Worm (Caenorhabditis elegans) whole organism, young adult: ENCODE data around the gene eat-3.

Source experiments
- F22D6.2 ChIP-seq: sonication (generic microtip); optimal IDR thresholded peaks from 2 replicates; lab custom pipeline; 2016; ENCODE audit warnings: mild to moderate bottlenecking, missing genetic modification characterization, missing compliant biosample characterization
- F37B4.10 ChIP-seq: fragments of 200-800 bp; sonication (Bioruptor generic); IDR thresholded peaks from 2 replicates; pipeline ENCODE4 v1.3.6; 2022; ENCODE audit warnings: missing genetic modification characterization, missing compliant biosample characterization
- F39B2.1 ChIP-seq: fragments of 200-800 bp; sonication (Bioruptor generic); IDR thresholded peaks from 2 replicates; pipeline ENCODE4 v1.3.6; 2022; ENCODE audit warnings: missing genetic modification reagents, missing genetic modification characterization, missing compliant biosample characterization
- T26A5.8 ChIP-seq: sonication (generic microtip); optimal IDR thresholded peaks from 2 replicates; lab custom pipeline; 2016; ENCODE audit warnings: missing genetic modification characterization, missing compliant biosample characterization
- Y53F4B.3 ChIP-seq: fragments of 200-800 bp; sonication (Bioruptor generic); IDR thresholded peaks from 2 replicates; pipeline ENCODE4 v1.3.6; 2022; ENCODE audit warnings: missing genetic modification reagents, missing genetic modification characterization, missing compliant biosample characterization
- Y53G8AR.9 ChIP-seq: fragments of 200-800 bp; sonication (Bioruptor generic); conservative IDR thresholded peaks from 2 replicates; pipeline ENCODE4 v1.3.6; 2022; ENCODE audit warnings: missing genetic modification reagents, missing genetic modification characterization, missing compliant biosample characterization
- Y79H2A.3 ChIP-seq: fragments of 200-800 bp; sonication (Bioruptor generic); conservative IDR thresholded peaks from 2 replicates; pipeline ENCODE4 v1.3.6; 2022; ENCODE audit warnings: missing genetic modification reagents, missing genetic modification characterization, missing compliant biosample characterization
- Y95B8A.8 ChIP-seq: fragments of 200-800 bp; sonication (Bioruptor generic); IDR thresholded peaks from 2 replicates; pipeline ENCODE4 v1.3.6; 2022; ENCODE audit warnings: missing genetic modification reagents, missing genetic modification characterization, missing compliant biosample characterization
- ZK185.1 ChIP-seq: sonication (generic microtip); optimal IDR thresholded peaks from 2 replicates; lab custom pipeline; 2016; ENCODE audit warnings: mild to moderate bottlenecking, missing genetic modification characterization, missing compliant biosample characterization; ENCODE audit not compliant: poor library complexity, severe bottlenecking
- ama-1 ChIP-seq, 3 experiments: fragments of 150-350 bp in 1 of 3; sonication (generic microtip) in 2 of 3; optimal IDR thresholded peaks; 2 replicates each; lab custom pipeline; 2014 to 2018; ENCODE audit warnings: missing biosample characterization in 2 of 3, missing genetic modification characterization in 2 of 3, missing genetic modification reagents in 2 of 3
- aptf-2 ChIP-seq: fragments of 200-800 bp; sonication (Bioruptor generic); conservative IDR thresholded peaks from 2 replicates; pipeline ENCODE4 v1.3.6; 2022; ENCODE audit warnings: missing genetic modification reagents, missing genetic modification characterization, missing compliant biosample characterization
- cebp-2 ChIP-seq: fragments of 200-800 bp; sonication (Bioruptor generic); IDR thresholded peaks from 2 replicates; pipeline ENCODE4 v1.3.6; 2022; ENCODE audit warnings: missing genetic modification characterization, missing compliant biosample characterization
- ceh-27 ChIP-seq: fragments of 200-800 bp; sonication (Bioruptor generic); optimal IDR thresholded peaks from 2 replicates; lab custom pipeline; 2018; ENCODE audit warnings: mild to moderate bottlenecking, missing genetic modification characterization, moderate library complexity, missing compliant biosample characterization
- ceh-58 ChIP-seq: fragments of 200-800 bp; sonication (Bioruptor generic); IDR thresholded peaks from 2 replicates; pipeline ENCODE4 v1.3.6; 2022; ENCODE audit warnings: missing genetic modification characterization, missing compliant biosample characterization
- die-1 ChIP-seq: sonication (generic microtip); optimal IDR thresholded peaks from 2 replicates; lab custom pipeline; 2016; ENCODE audit warnings: missing genotype, mild to moderate bottlenecking, missing genetic modification characterization, missing compliant biosample characterization
- dox-1 ChIP-seq: fragments of 200-800 bp; sonication (Bioruptor generic); IDR thresholded peaks from 2 replicates; pipeline ENCODE4 v1.3.6; 2022; ENCODE audit warnings: missing genetic modification reagents, missing genetic modification characterization, missing compliant biosample characterization
- dpl-1 ChIP-seq: fragments of 150-350 bp; optimal IDR thresholded peaks from 2 replicates; lab custom pipeline; 2014; ENCODE audit warnings: missing biosample characterization, missing genetic modification reagents, missing genetic modification characterization
- egl-18 ChIP-seq: fragments of 200-800 bp; sonication (Bioruptor generic); IDR thresholded peaks from 2 replicates; pipeline ENCODE4 v1.3.6; 2022; ENCODE audit warnings: missing genetic modification reagents, missing genetic modification characterization, missing compliant biosample characterization
- ekl-4 ChIP-seq: fragments of 200-800 bp; sonication (Bioruptor generic); IDR thresholded peaks from 2 replicates; pipeline ENCODE4 v1.3.6; 2022; ENCODE audit warnings: missing genetic modification reagents, missing genetic modification characterization, missing compliant biosample characterization
- gei-17 ChIP-seq: fragments of 200-800 bp; sonication (Bioruptor generic); optimal IDR thresholded peaks from 2 replicates; lab custom pipeline; 2018; ENCODE audit warnings: mild to moderate bottlenecking, missing genetic modification characterization, missing compliant biosample characterization
- hlh-12 ChIP-seq: sonication (generic microtip); optimal IDR thresholded peaks from 2 replicates; lab custom pipeline; 2016; ENCODE audit warnings: missing genetic modification characterization, missing compliant biosample characterization
- hrde-1 ChIP-seq: sonication (generic microtip); optimal IDR thresholded peaks from 2 replicates; lab custom pipeline; 2016; ENCODE audit warnings: missing genetic modification characterization, mild to moderate bottlenecking, missing compliant biosample characterization, moderate library complexity, missing genotype, missing genetic modification reagents, borderline replicate concordance
- hsf-1 ChIP-seq: fragments of 200-800 bp; sonication (Bioruptor generic); IDR thresholded peaks from 2 replicates; pipeline ENCODE4 v1.3.6; 2022; ENCODE audit warnings: missing genetic modification reagents, missing genetic modification characterization, missing compliant biosample characterization
- lag-1 ChIP-seq: fragments of 200-800 bp; sonication (Bioruptor generic); IDR thresholded peaks from 2 replicates; pipeline ENCODE4 v1.3.6; 2022; ENCODE audit warnings: missing genetic modification reagents, missing genetic modification characterization, missing compliant biosample characterization
- let-526 ChIP-seq: fragments of 200-800 bp; sonication (Bioruptor generic); IDR thresholded peaks from 2 replicates; pipeline ENCODE4 v1.3.6; 2022; ENCODE audit warnings: missing genetic modification reagents, missing genetic modification characterization, missing compliant biosample characterization
- let-607 ChIP-seq, 2 experiments: fragments of 200-800 bp in 1 of 2; sonication (Bioruptor generic) in 1 of 2; sonication (generic microtip) in 1 of 2; optimal IDR thresholded peaks; 2 replicates each; lab custom pipeline; 2016 to 2018; ENCODE audit warnings: mild to moderate bottlenecking in 2 of 2, missing compliant biosample characterization in 2 of 2, missing genetic modification characterization in 2 of 2, moderate library complexity in 2 of 2, missing genotype in 1 of 2
- lin-26 ChIP-seq: fragments of 200-800 bp; sonication (Bioruptor generic); IDR thresholded peaks from 2 replicates; pipeline ENCODE4 v1.3.6; 2022; ENCODE audit warnings: missing genetic modification reagents, missing genetic modification characterization, missing compliant biosample characterization
- madf-8 ChIP-seq: fragments of 200-800 bp; sonication (Bioruptor generic); conservative IDR thresholded peaks from 2 replicates; pipeline ENCODE4 v1.3.6; 2022; ENCODE audit warnings: missing genetic modification reagents, missing genetic modification characterization, missing compliant biosample characterization
- mel-28 ChIP-seq: sonication (generic microtip); optimal IDR thresholded peaks from 2 replicates; lab custom pipeline; 2016; ENCODE audit warnings: borderline replicate concordance, mild to moderate bottlenecking, missing genetic modification characterization, missing compliant biosample characterization
- mxl-1 ChIP-seq: sonication (generic microtip); optimal IDR thresholded peaks from 2 replicates; lab custom pipeline; 2016; ENCODE audit warnings: missing genetic modification characterization, missing compliant biosample characterization
- nhr-27 ChIP-seq: fragments of 200-800 bp; sonication (Bioruptor generic); optimal IDR thresholded peaks from 2 replicates; lab custom pipeline; 2018; ENCODE audit warnings: mild to moderate bottlenecking, missing genetic modification characterization, moderate library complexity, missing compliant biosample characterization
- nhr-80 ChIP-seq: sonication (generic microtip); optimal IDR thresholded peaks from 2 replicates; lab custom pipeline; 2016; ENCODE audit warnings: missing genetic modification characterization, missing compliant biosample characterization
- nhr-90 ChIP-seq: sonication (generic microtip); optimal IDR thresholded peaks from 2 replicates; lab custom pipeline; 2016; ENCODE audit warnings: missing genotype, mild to moderate bottlenecking, missing genetic modification characterization, missing compliant biosample characterization
- pha-4 ChIP-seq: fragments of 150-350 bp; sonication (generic microtip); optimal IDR thresholded peaks from 2 replicates; lab custom pipeline; 2014; ENCODE audit warnings: missing biosample characterization, missing genetic modification reagents, missing genetic modification characterization
- rcor-1 ChIP-seq: fragments of 200-800 bp; sonication (Bioruptor generic); IDR thresholded peaks from 2 replicates; pipeline ENCODE4 v1.3.6; 2022; ENCODE audit warnings: missing genetic modification reagents, missing genetic modification characterization, missing compliant biosample characterization
- rec-8 ChIP-seq, 2 experiments: sonication (generic microtip); optimal IDR thresholded peaks; 2 replicates each; lab custom pipeline; 2016; ENCODE audit warnings: mild to moderate bottlenecking in 2 of 2, missing genetic modification characterization in 2 of 2, missing genetic modification reagents in 2 of 2, missing genotype in 2 of 2, missing biosample characterization in 1 of 2, missing compliant biosample characterization in 1 of 2, moderate library complexity in 1 of 2
- rpc-1 ChIP-seq, 2 experiments: fragments of 150-350 bp in 1 of 2; sonication (generic microtip) in 1 of 2; optimal IDR thresholded peaks; 2 replicates each; lab custom pipeline; 2014 to 2018; ENCODE audit warnings: missing biosample characterization in 1 of 2, missing genetic modification characterization in 1 of 2, missing genetic modification reagents in 1 of 2, missing genotype in 1 of 2
- sdz-38 ChIP-seq: sonication (generic microtip); optimal IDR thresholded peaks from 2 replicates; lab custom pipeline; 2016; ENCODE audit warnings: missing genotype, missing genetic modification characterization, missing compliant biosample characterization
- sea-2 ChIP-seq: fragments of 200-800 bp; sonication (Bioruptor generic); IDR thresholded peaks from 2 replicates; pipeline ENCODE4 v1.3.6; 2022; ENCODE audit warnings: missing genetic modification characterization, missing compliant biosample characterization
- snpc-1.1 ChIP-seq: sonication (generic microtip); optimal IDR thresholded peaks from 2 replicates; lab custom pipeline; 2017; ENCODE audit warnings: missing genetic modification characterization, mild to moderate bottlenecking, missing compliant biosample characterization, antibody characterized with exemption, moderate library complexity, missing genotype, missing genetic modification reagents; ENCODE audit not compliant: insufficient read depth
- snpc-4 ChIP-seq, 5 experiments: fragments of 150-350 bp in 1 of 5; sonication (generic microtip) in 4 of 5; optimal IDR thresholded peaks; 2 replicates each; lab custom pipeline; 2014 to 2018; ENCODE audit warnings: missing genetic modification characterization in 5 of 5, missing biosample characterization in 3 of 5, antibody characterized with exemption in 2 of 5, mild to moderate bottlenecking in 2 of 5, missing compliant biosample characterization in 2 of 5, missing genotype in 2 of 5, moderate library complexity in 2 of 5, missing genetic modification reagents in 1 of 5
- somi-1 ChIP-seq: fragments of 200-800 bp; sonication (Bioruptor generic); optimal IDR thresholded peaks from 2 replicates; lab custom pipeline; 2018; ENCODE audit warnings: mild to moderate bottlenecking, missing genetic modification characterization, missing compliant biosample characterization
- unc-130 ChIP-seq: sonication (generic microtip); optimal IDR thresholded peaks from 2 replicates; lab custom pipeline; 2016; ENCODE audit warnings: missing genetic modification reagents, missing genetic modification characterization, missing compliant biosample characterization
- ztf-22 ChIP-seq: fragments of 200-800 bp; sonication (Bioruptor generic); optimal IDR thresholded peaks from 2 replicates; lab custom pipeline; 2018; ENCODE audit warnings: mild to moderate bottlenecking, missing genetic modification characterization, moderate library complexity, missing compliant biosample characterization
- ztf-28 ChIP-seq: fragments of 200-800 bp; sonication (Bioruptor generic); IDR thresholded peaks from 2 replicates; pipeline ENCODE4 v1.3.6; 2022; ENCODE audit warnings: missing genetic modification reagents, missing genetic modification characterization, missing compliant biosample characterization

Gene eat-3

ce11 chrII:9285171-9286025 is 39.3 kb upstream of the eat-3 start, which contains the start of gene mtrr-1:
Gene mtrr-1, plus strand, starts transcription at chrII:9285975.
- TF ChIP-seq sea-2 (no peak), hsf-1 (no peak), somi-1 (GFP tag; lab: Kevin White, UChicago) (no peak), ceh-58 (no peak), rec-8 (tag; optimal IDR thresholded peaks at IDR 0.05; lab: Kevin White, UChicago) (no peak), egl-18 (no peak), cebp-2 (GFP tag; lab: Robert Waterston, UW) (no peak), ztf-28 (GFP tag; lab: Robert Waterston, UW) (no peak), Y53G8AR.9 (peak; percentile 47; the same call in 1 of the 2 replicates), ama-1 (optimal IDR thresholded peaks at IDR 0.05; lab: Kevin White, UChicago) (peak; percentile 90), ama-1 (GFP tag; optimal IDR thresholded peaks at IDR 0.05; lab: Kevin White, UChicago) (peak in 1 of 2 experiments; percentile 21), F39B2.1 (GFP tag; lab: Robert Waterston, UW) (no peak), ekl-4 (GFP tag; lab: Robert Waterston, UW) (0 out of 2 replicates have a peak, but pooled peaks have one; percentile 18), nhr-27 (tag; lab: Kevin White, UChicago) (no peak), madf-8 (GFP tag; lab: Robert Waterston, UW) (peak; percentile 57), snpc-4 (GFP tag; optimal IDR thresholded peaks at IDR 0.05; lab: Kevin White, UChicago) (no peak), snpc-4 (tag; optimal IDR thresholded peaks at IDR 0.05; lab: Kevin White, UChicago) (no peak), die-1 (tag; lab: Kevin White, UChicago) (no peak), rcor-1 (no peak), pha-4 (tag; lab: Kevin White, UChicago) (no peak), mel-28 (tag; lab: Kevin White, UChicago) (peak; percentile 13), dox-1 (GFP tag; lab: Robert Waterston, UW) (no peak), nhr-80 (tag; lab: Kevin White, UChicago) (no peak), T26A5.8 (no peak), dpl-1 (GFP tag; lab: Kevin White, UChicago) (no peak), sdz-38 (tag; lab: Kevin White, UChicago) (no peak), rpc-1 (optimal IDR thresholded peaks at IDR 0.05; lab: Kevin White, UChicago) (no peak), rpc-1 (tag; optimal IDR thresholded peaks at IDR 0.05; lab: Kevin White, UChicago) (no peak), lin-26 (peak; percentile 49), ZK185.1 (peak; percentile 49), F37B4.10 (GFP tag; lab: Robert Waterston, UW) (no peak), Y53F4B.3 (GFP tag; lab: Robert Waterston, UW) (no peak), ztf-22 (GFP tag; lab: Kevin White, UChicago) (no peak), ceh-27 (GFP tag; lab: Kevin White, UChicago) (no peak), gei-17 (no peak), lag-1 (GFP tag; lab: Robert Waterston, UW) (no peak), F22D6.2 (tag; lab: Kevin White, UChicago) (no peak), Y79H2A.3 (GFP tag; lab: Robert Waterston, UW) (no peak), mxl-1 (tag; lab: Kevin White, UChicago) (no peak), nhr-90 (tag; lab: Kevin White, UChicago) (no peak), Y95B8A.8 (GFP tag; lab: Robert Waterston, UW) (no peak), snpc-1.1 (no peak), aptf-2 (GFP tag; lab: Robert Waterston, UW) (no peak), hlh-12 (tag; lab: Kevin White, UChicago) (no peak), hrde-1 (tag; lab: Kevin White, UChicago) (no peak), unc-130 (GFP tag; lab: Kevin White, UChicago) (no peak), let-607 (tag; optimal IDR thresholded peaks at IDR 0.05; lab: Kevin White, UChicago) (no peak), let-526 (no peak)
